Fruit fly (Drosophila melanogaster) Kc167 (cell line): Measurements from ENCODE around the gene CG17931.

ENCODE experiments used
- Myc ChIP-seq: fragments of >200 bp; optimal IDR thresholded peaks from 2 replicates; lab custom pipeline; 2017; ENCODE audit warnings: missing external identifiers
- Sin3A ChIP-seq: fragments of >200 bp; optimal IDR thresholded peaks from 2 replicates; lab custom pipeline; 2018; ENCODE audit warnings: missing external identifiers
- h ChIP-seq: fragments of >200 bp; optimal IDR thresholded peaks from 3 replicates; lab custom pipeline; 2018; ENCODE audit warnings: missing external identifiers
- insv ChIP-seq: fragments of >200 bp; optimal IDR thresholded peaks from 3 replicates; lab custom pipeline; 2018; ENCODE audit warnings: missing external identifiers
- psq ChIP-seq: fragments of >200 bp; optimal IDR thresholded peaks from 2 replicates; lab custom pipeline; 2017; ENCODE audit warnings: missing external identifiers

DNA sequence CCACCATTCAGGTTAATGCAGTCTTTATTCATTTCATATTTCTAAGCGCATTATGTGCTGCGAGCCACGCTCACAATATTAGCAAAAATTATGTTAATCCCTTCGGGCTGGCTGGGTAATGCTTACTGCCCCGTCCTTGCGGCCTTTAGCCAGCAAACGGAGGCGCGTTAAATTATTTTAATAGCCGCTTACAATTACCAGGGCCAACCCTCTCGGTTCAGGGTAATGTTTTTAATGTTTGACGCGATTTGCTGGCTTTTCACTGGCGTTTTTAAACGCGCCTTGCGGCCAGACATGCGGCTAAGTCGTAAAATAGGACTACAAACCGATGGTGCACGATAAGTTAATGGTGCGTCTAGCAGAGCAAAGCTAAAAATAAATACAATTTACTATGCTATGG is 24.5 kb downstream of the CG17931 start:
- TF ChIP-seq Myc (lab: Kevin White, UChicago) (no peak), psq (no peak), h (lab: Kevin White, UChicago) (no peak), insv (no peak), Sin3A (lab: Kevin White, UChicago) (no peak)
